Fruit fly (Drosophila melanogaster): ENCODE data around the gene Pif1.

dm6 chr2L:3504851-3505250 is 35.0 kb upstream of the Pif1 start:
- TF ChIP-seq CTCF (optimal IDR thresholded peaks at IDR 0.05), result no peak
- no peak for TF ChIP-seq CG8478 (optimal IDR thresholded peaks at IDR 0.05)

All from S2 (cell line).